Worm (Caenorhabditis elegans) whole organism, L1 larva: ENCODE measurements around the gene glb-15.

Experiments
- C04F5.9 ChIP-seq: sonication (generic microtip); optimal IDR thresholded peaks from 2 replicates; lab custom pipeline; 2016; ENCODE audit warnings: missing genetic modification characterization, missing compliant biosample characterization
- F16B12.6 ChIP-seq: fragments of 150-350 bp; optimal IDR thresholded peaks from 2 replicates; lab custom pipeline; 2014; ENCODE audit warnings: missing biosample characterization, missing genetic modification characterization
- aly-2 ChIP-seq: fragments of 150-350 bp; optimal IDR thresholded peaks from 2 replicates; lab custom pipeline; 2014; ENCODE audit warnings: missing biosample characterization, missing genetic modification characterization
- blmp-1 ChIP-seq: fragments of 150-350 bp; optimal IDR thresholded peaks from 2 replicates; lab custom pipeline; 2014; ENCODE audit warnings: missing biosample characterization, missing genetic modification characterization
- ceh-8 ChIP-seq: fragments of 200-800 bp; sonication (Bioruptor generic); optimal IDR thresholded peaks from 2 replicates; lab custom pipeline; 2018; ENCODE audit warnings: mild to moderate bottlenecking, missing genetic modification characterization, moderate library complexity, missing compliant biosample characterization
- ceh-82 ChIP-seq, 3 experiments: fragments of 150-350 bp in 1 of 3; sonication (generic microtip) in 2 of 3; optimal IDR thresholded peaks; 2 replicates each; lab custom pipeline; 2014 to 2017; ENCODE audit warnings: missing biosample characterization in 3 of 3, missing genetic modification characterization in 3 of 3
- ceh-88 ChIP-seq: fragments of 200-800 bp; sonication (Bioruptor generic); IDR thresholded peaks from 2 replicates; pipeline ENCODE4 v1.3.6; 2022; ENCODE audit warnings: missing genetic modification characterization, missing compliant biosample characterization
- ceh-90 ChIP-seq: sonication (generic microtip); optimal IDR thresholded peaks from 2 replicates; lab custom pipeline; 2016; ENCODE audit warnings: missing genetic modification characterization, missing compliant biosample characterization
- ces-1 ChIP-seq: fragments of 150-350 bp; optimal IDR thresholded peaks from 2 replicates; lab custom pipeline; 2014; ENCODE audit warnings: missing biosample characterization, missing genetic modification reagents, missing genetic modification characterization
- dpl-1 ChIP-seq, 3 experiments: fragments of 150-350 bp in 2 of 3; sonication (generic microtip) in 1 of 3; optimal IDR thresholded peaks; 2 replicates each; lab custom pipeline; 2014 to 2017; ENCODE audit warnings: missing biosample characterization in 3 of 3, missing genetic modification characterization in 3 of 3, missing genetic modification reagents in 3 of 3
- dsc-1 ChIP-seq: sonication (generic microtip); optimal IDR thresholded peaks from 2 replicates; lab custom pipeline; 2016; ENCODE audit warnings: mild to moderate bottlenecking, missing genetic modification characterization, missing compliant biosample characterization
- efl-1 ChIP-seq, 4 experiments: fragments of 150-350 bp; optimal IDR thresholded peaks in 3 of 4; peaks in 1 of 4; 1 replicate in 1 of 4; 2 replicates in 3 of 4; lab custom pipeline; 2014; ENCODE audit warnings: missing biosample characterization in 2 of 4, missing genetic modification characterization in 2 of 4, missing genetic modification reagents in 2 of 4
- egl-27 ChIP-seq, 2 experiments: fragments of 150-350 bp in 1 of 2; sonication (generic microtip); optimal IDR thresholded peaks; 3 replicates each; lab custom pipeline; 2017 to 2018; ENCODE audit warnings: missing biosample characterization in 2 of 2, missing genetic modification characterization in 2 of 2, missing genetic modification reagents in 2 of 2
- elt-2 ChIP-seq: sonication (generic microtip); optimal IDR thresholded peaks from 2 replicates; lab custom pipeline; 2016; ENCODE audit warnings: missing genetic modification characterization, mild to moderate bottlenecking, inconsistent platforms, missing compliant biosample characterization, missing genetic modification reagents
- ets-5 ChIP-seq: fragments of 200-800 bp; sonication (Bioruptor generic); IDR thresholded peaks from 2 replicates; pipeline ENCODE4 v1.3.6; 2022; ENCODE audit warnings: missing genetic modification characterization, missing compliant biosample characterization
- fos-1 ChIP-seq: fragments of 150-350 bp; optimal IDR thresholded peaks from 2 replicates; lab custom pipeline; 2014; ENCODE audit warnings: missing biosample characterization, missing genetic modification characterization
- grh-1 ChIP-seq: fragments of 200-800 bp; sonication (Bioruptor generic); IDR thresholded peaks from 2 replicates; pipeline ENCODE4 v1.3.6; 2022; ENCODE audit warnings: missing genetic modification reagents, missing genetic modification characterization, missing compliant biosample characterization
- hlh-17 ChIP-seq: fragments of 200-800 bp; sonication (Bioruptor generic); optimal IDR thresholded peaks from 2 replicates; lab custom pipeline; 2018; ENCODE audit warnings: missing genetic modification characterization, mild to moderate bottlenecking, missing compliant biosample characterization, moderate library complexity, borderline replicate concordance
- hlh-4 ChIP-seq: sonication (generic microtip); optimal IDR thresholded peaks from 2 replicates; lab custom pipeline; 2016; ENCODE audit warnings: mild to moderate bottlenecking, missing genetic modification characterization, missing compliant biosample characterization
- irx-1 ChIP-seq: sonication (generic microtip); optimal IDR thresholded peaks from 2 replicates; lab custom pipeline; 2016; ENCODE audit warnings: missing genetic modification characterization, missing compliant biosample characterization
- isw-1 ChIP-seq: fragments of 200-800 bp; sonication (Bioruptor generic); IDR thresholded peaks from 2 replicates; pipeline ENCODE4 v1.3.6; 2022; ENCODE audit warnings: missing genetic modification characterization, missing compliant biosample characterization
- jun-1 ChIP-seq: fragments of 150-350 bp; optimal IDR thresholded peaks from 2 replicates; lab custom pipeline; 2014; ENCODE audit warnings: missing biosample characterization, missing genetic modification reagents, missing genetic modification characterization
- lin-15B ChIP-seq: fragments of 150-350 bp; sonication (generic microtip); optimal IDR thresholded peaks from 3 replicates; lab custom pipeline; 2014; ENCODE audit warnings: missing biosample characterization, missing genetic modification characterization
- lin-35 ChIP-seq, 2 experiments: fragments of 150-350 bp; optimal IDR thresholded peaks; 2 replicates each; lab custom pipeline; 2014; ENCODE audit warnings: missing biosample characterization in 2 of 2, missing genetic modification characterization in 2 of 2, missing genetic modification reagents in 2 of 2
- lin-39 ChIP-seq: fragments of 150-350 bp; optimal IDR thresholded peaks from 2 replicates; lab custom pipeline; 2014; ENCODE audit warnings: missing biosample characterization, missing genetic modification reagents, missing genetic modification characterization
- lsy-2 ChIP-seq, 2 experiments: fragments of 150-350 bp; optimal IDR thresholded peaks; 2 replicates each; lab custom pipeline; 2014; ENCODE audit warnings: missing biosample characterization in 2 of 2, missing genetic modification characterization in 2 of 2
- mab-9 ChIP-seq: fragments of 200-800 bp; sonication (Bioruptor generic); IDR thresholded peaks from 2 replicates; pipeline ENCODE4 v1.3.6; 2022; ENCODE audit warnings: missing genetic modification reagents, missing genetic modification characterization, missing compliant biosample characterization
- mdl-1 ChIP-seq, 2 experiments: fragments of 150-350 bp; optimal IDR thresholded peaks; 2 replicates each; lab custom pipeline; 2014 to 2017; ENCODE audit warnings: missing biosample characterization in 2 of 2, missing genetic modification characterization in 2 of 2, inconsistent platforms in 1 of 2
- mep-1 ChIP-seq: fragments of 150-350 bp; optimal IDR thresholded peaks from 2 replicates; lab custom pipeline; 2014; ENCODE audit warnings: missing biosample characterization, missing genetic modification characterization
- nhr-11 ChIP-seq: fragments of 150-350 bp; optimal IDR thresholded peaks from 2 replicates; lab custom pipeline; 2014; ENCODE audit warnings: missing biosample characterization, missing genetic modification characterization
- nhr-12 ChIP-seq: sonication (generic microtip); optimal IDR thresholded peaks from 2 replicates; lab custom pipeline; 2017; ENCODE audit warnings: missing biosample characterization, missing genetic modification characterization
- nhr-237 ChIP-seq: fragments of 150-350 bp; optimal IDR thresholded peaks from 2 replicates; lab custom pipeline; 2014; ENCODE audit warnings: missing biosample characterization, missing genetic modification characterization
- nhr-28 ChIP-seq: fragments of 150-350 bp; optimal IDR thresholded peaks from 2 replicates; lab custom pipeline; 2014; ENCODE audit warnings: missing biosample characterization, missing genetic modification characterization
- nhr-71 ChIP-seq: sonication (generic microtip); optimal IDR thresholded peaks from 2 replicates; lab custom pipeline; 2016; ENCODE audit warnings: mild to moderate bottlenecking, missing genetic modification characterization, moderate library complexity, missing compliant biosample characterization
- nhr-77 ChIP-seq: fragments of 150-350 bp; optimal IDR thresholded peaks from 2 replicates; lab custom pipeline; 2014; ENCODE audit warnings: missing biosample characterization, missing genetic modification characterization
- nhr-84 ChIP-seq: sonication (generic microtip); optimal IDR thresholded peaks from 2 replicates; lab custom pipeline; 2017; ENCODE audit warnings: missing biosample characterization, missing genetic modification characterization
- nhr-85 ChIP-seq: sonication (generic microtip); peaks from one replicate; lab custom pipeline; 2016; ENCODE audit warnings: missing genetic modification characterization, inconsistent platforms, missing compliant biosample characterization
- nhr-90 ChIP-seq: sonication (generic microtip); optimal IDR thresholded peaks from 2 replicates; lab custom pipeline; 2016; ENCODE audit warnings: mild to moderate bottlenecking, missing genetic modification characterization, missing compliant biosample characterization; ENCODE audit not compliant: poor library complexity
- pax-3 ChIP-seq: fragments of 200-800 bp; sonication (Bioruptor generic); optimal IDR thresholded peaks from 2 replicates; lab custom pipeline; 2018; ENCODE audit warnings: mild to moderate bottlenecking, missing genetic modification characterization, moderate library complexity, missing compliant biosample characterization
- pqm-1 ChIP-seq: sonication (generic microtip); optimal IDR thresholded peaks from 3 replicates; lab custom pipeline; 2017; ENCODE audit warnings: missing biosample characterization, missing genetic modification characterization
- rnt-1 ChIP-seq: sonication (generic microtip); optimal IDR thresholded peaks from 2 replicates; lab custom pipeline; 2016; ENCODE audit warnings: mild to moderate bottlenecking, missing genetic modification characterization, moderate library complexity, missing compliant biosample characterization
- skn-1 ChIP-seq: fragments of 150-350 bp; optimal IDR thresholded peaks from 2 replicates; lab custom pipeline; 2014; ENCODE audit warnings: missing biosample characterization, missing genetic modification characterization
- sup-37 ChIP-seq: fragments of 200-800 bp; sonication (Bioruptor generic); optimal IDR thresholded peaks from 2 replicates; lab custom pipeline; 2018; ENCODE audit warnings: mild to moderate bottlenecking, missing genetic modification characterization, missing compliant biosample characterization
- swsn-7 ChIP-seq: sonication (generic microtip); optimal IDR thresholded peaks from 2 replicates; lab custom pipeline; 2016; ENCODE audit warnings: missing genetic modification characterization, missing compliant biosample characterization
- tbx-2 ChIP-seq: sonication (generic microtip); optimal IDR thresholded peaks from 2 replicates; lab custom pipeline; 2016; ENCODE audit warnings: missing genetic modification characterization, missing compliant biosample characterization
- unc-130 ChIP-seq: fragments of 150-350 bp; optimal IDR thresholded peaks from 2 replicates; lab custom pipeline; 2017; ENCODE audit warnings: missing biosample characterization, missing genetic modification characterization, inconsistent platforms
- unc-30 ChIP-seq: sonication (generic microtip); optimal IDR thresholded peaks from 2 replicates; lab custom pipeline; 2017; ENCODE audit warnings: missing biosample characterization, missing genetic modification characterization
- unc-62 ChIP-seq: fragments of 150-350 bp; optimal IDR thresholded peaks from 2 replicates; lab custom pipeline; 2014; ENCODE audit warnings: missing biosample characterization, missing genetic modification reagents, missing genetic modification characterization
- vab-15 ChIP-seq: sonication (generic microtip); optimal IDR thresholded peaks from 2 replicates; lab custom pipeline; 2017; ENCODE audit warnings: missing genotype, mild to moderate bottlenecking, missing genetic modification characterization, missing compliant biosample characterization
- xbp-1 ChIP-seq: sonication (generic microtip); optimal IDR thresholded peaks from 2 replicates; lab custom pipeline; 2016; ENCODE audit warnings: missing genetic modification characterization, missing compliant biosample characterization
- zag-1 ChIP-seq: fragments of 150-350 bp; optimal IDR thresholded peaks from 2 replicates; lab custom pipeline; 2014; ENCODE audit warnings: missing biosample characterization, missing genetic modification characterization
- zip-4 ChIP-seq: fragments of 200-800 bp; sonication (Bioruptor generic); optimal IDR thresholded peaks from 2 replicates; lab custom pipeline; 2018; ENCODE audit warnings: mild to moderate bottlenecking, missing genetic modification characterization, moderate library complexity, missing compliant biosample characterization
- ztf-11 ChIP-seq, 2 experiments: sonication (generic microtip); optimal IDR thresholded peaks; 2 replicates each; lab custom pipeline; 2016 to 2017; ENCODE audit warnings: missing genetic modification characterization in 2 of 2, missing biosample characterization in 1 of 2, missing compliant biosample characterization in 1 of 2
- ztf-4 ChIP-seq: fragments of 150-350 bp; optimal IDR thresholded peaks from 2 replicates; lab custom pipeline; 2014; ENCODE audit warnings: missing biosample characterization, missing genetic modification characterization

The glb-15 gene

DNA sequence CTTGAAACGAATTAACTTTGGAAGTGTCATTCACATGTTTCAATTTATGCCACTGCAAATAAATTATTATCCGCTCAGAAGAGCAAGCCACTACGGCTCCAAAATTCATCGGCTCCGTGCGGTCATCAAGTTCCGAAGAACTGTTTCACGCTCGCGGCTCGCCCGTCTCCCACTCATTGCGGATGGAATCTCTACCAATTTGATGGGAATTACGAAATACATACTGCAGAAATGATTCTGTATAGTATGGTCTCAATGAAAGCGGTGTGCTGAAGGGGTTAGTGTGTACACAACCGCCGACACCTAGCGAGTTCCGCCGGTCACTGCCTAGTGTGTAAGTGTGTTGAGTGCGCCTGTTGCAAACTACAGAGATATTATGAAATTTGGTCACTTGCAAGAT, 33.0 kb downstream of the glb-15 start (continued):
- peak; percentile 61 for TF ChIP-seq elt-2
- TF ChIP-seq tbx-2: no peak
- peak; percentile 62 for TF ChIP-seq nhr-90
- TF ChIP-seq nhr-28 (tag; lab: Kevin White, UChicago): no peak
- no peak for TF ChIP-seq jun-1
- TF ChIP-seq aly-2 (tag; lab: Kevin White, UChicago): no peak
- no peak for TF ChIP-seq egl-27 (tag; optimal IDR thresholded peaks at IDR 0.05; lab: Kevin White, UChicago)
- no peak for TF ChIP-seq nhr-12
- TF ChIP-seq mab-9: no peak
- TF ChIP-seq xbp-1: no peak
- TF ChIP-seq ztf-11 (tag; optimal IDR thresholded peaks at IDR 0.05; lab: Kevin White, UChicago): no peak
- TF ChIP-seq irx-1 (tag; lab: Kevin White, UChicago): no peak
- TF ChIP-seq hlh-4 (tag; lab: Kevin White, UChicago): no peak
- no peak for TF ChIP-seq lin-35 (GFP tag; optimal IDR thresholded peaks at IDR 0.05; lab: Kevin White, UChicago)
- TF ChIP-seq hlh-17 (GFP tag; lab: Kevin White, UChicago): no peak
- no peak for TF ChIP-seq dsc-1 (tag; lab: Kevin White, UChicago)
- no peak for TF ChIP-seq nhr-77 (tag; lab: Kevin White, UChicago)
- no peak for TF ChIP-seq ztf-4 (tag; lab: Kevin White, UChicago)
- peak in 1 of 3 experiments; percentile 0 for TF ChIP-seq dpl-1 (GFP tag; optimal IDR thresholded peaks at IDR 0.05; lab: Kevin White, UChicago)
- no peak for TF ChIP-seq ceh-90
- no peak for TF ChIP-seq unc-130
- TF ChIP-seq F16B12.6 (tag; lab: Kevin White, UChicago): no peak
- no peak for TF ChIP-seq blmp-1
- no peak for TF ChIP-seq ceh-8
- no peak for TF ChIP-seq unc-62 (GFP tag; lab: Kevin White, UChicago)
- TF ChIP-seq nhr-71 (tag; lab: Kevin White, UChicago): peak; percentile 80
- TF ChIP-seq mdl-1 (tag; optimal IDR thresholded peaks at IDR 0.05; lab: Kevin White, UChicago): no peak
- TF ChIP-seq mep-1 (tag; lab: Kevin White, UChicago): no peak
- peak; percentile 11 for TF ChIP-seq skn-1 (tag; lab: Kevin White, UChicago)
- no peak for TF ChIP-seq sup-37 (GFP tag; lab: Kevin White, UChicago)
- TF ChIP-seq pqm-1 (tag; lab: Kevin White, UChicago): no peak
- no peak for TF ChIP-seq nhr-84 (tag; lab: Kevin White, UChicago)
- TF ChIP-seq swsn-7 (tag; lab: Kevin White, UChicago): peak; percentile 29
- no peak for TF ChIP-seq ceh-88 (GFP tag; lab: Robert Waterston, UW)
- no peak for TF ChIP-seq vab-15 (tag; lab: Kevin White, UChicago)
- no peak for TF ChIP-seq isw-1 (GFP tag; lab: Robert Waterston, UW)
- no peak for TF ChIP-seq nhr-237 (tag; lab: Kevin White, UChicago)
- TF ChIP-seq nhr-85: peak; percentile 87
- no peak for TF ChIP-seq C04F5.9
- no peak for TF ChIP-seq zag-1
- TF ChIP-seq ets-5 (GFP tag; lab: Robert Waterston, UW): no peak
- TF ChIP-seq pax-3 (tag; lab: Kevin White, UChicago): no peak
- TF ChIP-seq grh-1: 0 out of 2 replicates have a peak, but pooled peaks have one; percentile 28
- no peak for TF ChIP-seq lin-39 (tag; lab: Kevin White, UChicago)
- no peak for TF ChIP-seq lsy-2 (tag; optimal IDR thresholded peaks at IDR 0.05; lab: Kevin White, UChicago)
- no peak for TF ChIP-seq ces-1 (GFP tag; lab: Kevin White, UChicago)
- TF ChIP-seq ceh-82 (tag; optimal IDR thresholded peaks at IDR 0.05; lab: Kevin White, UChicago): peak; percentile 42 to 54 (median 49)
- no peak for TF ChIP-seq lin-15B (tag; lab: Kevin White, UChicago)
- TF ChIP-seq nhr-11 (tag; lab: Kevin White, UChicago): no peak
- peak; percentile 4 to 30 for TF ChIP-seq efl-1 (optimal IDR thresholded peaks at IDR 0.05; lab: Kevin White, UChicago)
- no peak for TF ChIP-seq efl-1 (GFP tag; optimal IDR thresholded peaks at IDR 0.05 in 1 of 2; lab: Kevin White, UChicago)
- TF ChIP-seq rnt-1 (tag; lab: Kevin White, UChicago): no peak
- no peak for TF ChIP-seq fos-1
- TF ChIP-seq unc-30 (tag; lab: Kevin White, UChicago): no peak
- peak; percentile 70 for TF ChIP-seq zip-4
